Fruit fly (Drosophila melanogaster) whole organism, wandering third instar larva: ENCODE data around the gene Traf-like.
A peak's percentile ranks its signal among the peaks of the same experiment; 100 is the strongest.

Source experiments
- CrebA ChIP-seq: fragments of 200-800 bp; sonication (Bioruptor generic); optimal IDR thresholded peaks from 2 replicates; lab custom pipeline; 2016; ENCODE audit warnings: missing biosample characterization, mild to moderate bottlenecking, missing genetic modification characterization, borderline replicate concordance
- Dfd ChIP-seq: fragments of >200 bp; optimal IDR thresholded peaks from 2 replicates; lab custom pipeline; 2017; ENCODE audit warnings: missing biosample characterization, missing genetic modification characterization
- Jra ChIP-seq: sonication (Bioruptor generic); optimal IDR thresholded peaks from 2 replicates; lab custom pipeline; 2016; ENCODE audit warnings: missing biosample characterization, missing genetic modification characterization
- Mio ChIP-seq: sonication (Bioruptor generic); optimal IDR thresholded peaks from 2 replicates; lab custom pipeline; 2016; ENCODE audit warnings: missing biosample characterization, missing genetic modification characterization
- OdsH ChIP-seq: fragments of 200-800 bp; sonication (Bioruptor generic); optimal IDR thresholded peaks from 2 replicates; lab custom pipeline; 2016; ENCODE audit warnings: missing biosample characterization, mild to moderate bottlenecking, missing genetic modification characterization
- brk ChIP-seq: fragments of 200-800 bp; sonication (Bioruptor generic); optimal IDR thresholded peaks from 2 replicates; lab custom pipeline; 2016; ENCODE audit warnings: missing biosample characterization, mild to moderate bottlenecking, missing genetic modification characterization
- dl ChIP-seq, 2 experiments: fragments of 175-275, 200-275 bp in 1 of 2; fragments of 200-275 bp in 1 of 2; sonication (Bioruptor generic); optimal IDR thresholded peaks; lab custom pipeline; 2018; ENCODE audit warnings: mild to moderate bottlenecking in 2 of 2, missing biosample characterization in 2 of 2, missing genetic modification characterization in 2 of 2, moderate library complexity in 2 of 2; ENCODE audit not compliant: partially characterized antibody in 2 of 2, insufficient read depth in 1 of 2
- foxo ChIP-seq, 2 experiments: fragments of 200-800 bp; sonication (Bioruptor generic); optimal IDR thresholded peaks; 2 replicates in 1 of 2; 3 replicates in 1 of 2; lab custom pipeline; 2016 to 2017; ENCODE audit warnings: missing biosample characterization in 2 of 2, missing genetic modification characterization in 2 of 2
- h ChIP-seq: fragments of 200-800 bp; sonication (Bioruptor generic); optimal IDR thresholded peaks from 3 replicates; lab custom pipeline; 2016; ENCODE audit warnings: missing biosample characterization, mild to moderate bottlenecking, missing genetic modification characterization
- lola ChIP-seq: fragments of >200 bp; optimal IDR thresholded peaks from 2 replicates; lab custom pipeline; 2017; ENCODE audit warnings: missing biosample characterization, missing genetic modification characterization
- pan ChIP-seq: fragments of >200 bp; optimal IDR thresholded peaks from 2 replicates; lab custom pipeline; 2017
- usp ChIP-seq: fragments of >200 bp; optimal IDR thresholded peaks from 2 replicates; lab custom pipeline; 2017; ENCODE audit warnings: missing biosample characterization, missing genetic modification characterization

DNA sequence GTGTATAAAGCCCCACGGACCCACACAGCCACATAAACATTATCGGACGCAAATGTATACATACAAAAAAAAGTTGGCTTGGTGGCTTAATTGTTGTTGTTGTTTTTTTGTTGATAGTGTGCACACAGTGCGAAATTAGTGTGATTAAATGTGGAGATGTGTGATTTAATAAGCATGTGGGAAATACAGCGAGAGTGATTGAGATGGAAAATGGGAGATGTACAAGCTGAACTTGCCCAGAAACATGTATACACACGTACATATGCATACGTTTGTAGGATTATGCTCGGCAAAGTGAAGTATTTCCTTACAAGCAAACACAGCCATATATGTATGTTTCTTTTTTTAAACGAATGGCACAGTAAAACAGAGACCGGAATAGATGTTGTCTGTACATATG lies 41.3 kb upstream of the Traf-like start:
- TF ChIP-seq pan (lab: Kevin White, UChicago) (no peak), Jra (no peak), h (GFP tag; lab: Kevin White, UChicago) (no peak), brk (GFP tag; lab: Kevin White, UChicago) (no peak), lola (GFP tag; lab: Kevin White, UChicago) (no peak), Dfd (no peak), usp (GFP tag; lab: Kevin White, UChicago) (no peak), dl (GFP tag; optimal IDR thresholded peaks at IDR 0.05; lab: Kevin White, UChicago; ENCODE audit: insufficient read depth in 1 of 2, partially characterized antibody in 2 of 2) (no peak), foxo (GFP tag; optimal IDR thresholded peaks at IDR 0.05; lab: Kevin White, UChicago) (no peak), Mio (GFP tag; lab: Kevin White, UChicago) (no peak), CrebA (GFP tag; lab: Kevin White, UChicago) (no peak), OdsH (GFP tag; lab: Kevin White, UChicago) (peak; percentile 10)
